Worm (Caenorhabditis elegans) whole organism, late embryonic: ENCODE results near the gene fbxa-64.

ENCODE experiments used
- C08G9.2 ChIP-seq: sonication (generic microtip); optimal IDR thresholded peaks from 2 replicates; lab custom pipeline; 2016; ENCODE audit warnings: mild to moderate bottlenecking, missing genetic modification characterization, moderate library complexity, missing compliant biosample characterization
- F13H6.1 ChIP-seq: sonication (generic microtip); optimal IDR thresholded peaks from 2 replicates; lab custom pipeline; 2016; ENCODE audit warnings: missing genetic modification characterization, missing compliant biosample characterization
- K02D7.2 ChIP-seq: sonication (generic microtip); optimal IDR thresholded peaks from 2 replicates; lab custom pipeline; 2017; ENCODE audit warnings: mild to moderate bottlenecking, missing genetic modification characterization, missing compliant biosample characterization
- K09A11.1 ChIP-seq: sonication (generic microtip); optimal IDR thresholded peaks from 2 replicates; lab custom pipeline; 2017; ENCODE audit warnings: antibody characterized with exemption, mild to moderate bottlenecking, missing genetic modification characterization, missing compliant biosample characterization; ENCODE audit not compliant: insufficient read depth
- Y22D7AL.16 ChIP-seq: sonication (generic microtip); optimal IDR thresholded peaks from 2 replicates; lab custom pipeline; 2016; ENCODE audit warnings: missing genetic modification characterization, missing compliant biosample characterization
- ama-1 ChIP-seq: fragments of 150-350 bp; optimal IDR thresholded peaks from 2 replicates; lab custom pipeline; 2014
- ceh-14 ChIP-seq: sonication (generic microtip); optimal IDR thresholded peaks from 2 replicates; lab custom pipeline; 2016; ENCODE audit warnings: missing genotype, missing genetic modification characterization, missing compliant biosample characterization
- ceh-18 ChIP-seq: sonication (generic microtip); optimal IDR thresholded peaks from 2 replicates; lab custom pipeline; 2016; ENCODE audit warnings: missing genetic modification characterization, missing compliant biosample characterization
- ceh-19 ChIP-seq: fragments of 200-800 bp; sonication (Bioruptor generic); optimal IDR thresholded peaks from 2 replicates; lab custom pipeline; 2018; ENCODE audit warnings: mild to moderate bottlenecking, missing genetic modification characterization, missing compliant biosample characterization
- ceh-2 ChIP-seq: sonication (generic microtip); optimal IDR thresholded peaks from 2 replicates; lab custom pipeline; 2016; ENCODE audit warnings: missing genotype, missing genetic modification characterization, missing compliant biosample characterization
- ceh-22 ChIP-seq: sonication (generic microtip); optimal IDR thresholded peaks from 2 replicates; lab custom pipeline; 2017; ENCODE audit warnings: missing biosample characterization, missing genetic modification characterization
- ceh-30 ChIP-seq: fragments of 150-350 bp; optimal IDR thresholded peaks from 2 replicates; lab custom pipeline; 2014; ENCODE audit warnings: missing biosample characterization, missing genetic modification characterization
- ceh-48 ChIP-seq: sonication (generic microtip); optimal IDR thresholded peaks from 2 replicates; lab custom pipeline; 2016; ENCODE audit warnings: missing genetic modification characterization, inconsistent platforms, missing compliant biosample characterization
- ceh-6 ChIP-seq: fragments of 200-800 bp; sonication (Bioruptor generic); optimal IDR thresholded peaks from 2 replicates; lab custom pipeline; 2018; ENCODE audit warnings: mild to moderate bottlenecking, missing genetic modification characterization, missing compliant biosample characterization
- dmd-4 ChIP-seq: sonication (generic microtip); optimal IDR thresholded peaks from 2 replicates; lab custom pipeline; 2016; ENCODE audit warnings: borderline replicate concordance, missing genetic modification characterization, missing compliant biosample characterization
- dve-1 ChIP-seq: sonication (generic microtip); optimal IDR thresholded peaks from 2 replicates; lab custom pipeline; 2017; ENCODE audit warnings: antibody characterized with exemption, mild to moderate bottlenecking, missing genetic modification characterization, missing compliant biosample characterization
- elt-4 ChIP-seq: sonication (generic microtip); optimal IDR thresholded peaks from 2 replicates; lab custom pipeline; 2016; ENCODE audit warnings: missing genetic modification characterization, missing compliant biosample characterization
- fax-1 ChIP-seq: sonication (generic microtip); optimal IDR thresholded peaks from 2 replicates; lab custom pipeline; 2016; ENCODE audit warnings: missing genotype, missing genetic modification characterization, missing compliant biosample characterization
- fkh-10 ChIP-seq: fragments of 150-350 bp; optimal IDR thresholded peaks from 2 replicates; lab custom pipeline; 2014; ENCODE audit warnings: missing biosample characterization, missing genetic modification reagents, missing genetic modification characterization
- hlh-15 ChIP-seq: sonication (generic microtip); optimal IDR thresholded peaks from 2 replicates; lab custom pipeline; 2016; ENCODE audit warnings: missing genetic modification characterization, missing compliant biosample characterization
- hlh-30 ChIP-seq: sonication (generic microtip); optimal IDR thresholded peaks from 2 replicates; lab custom pipeline; 2017; ENCODE audit warnings: antibody characterized with exemption, missing genetic modification characterization, missing compliant biosample characterization; ENCODE audit not compliant: insufficient read depth
- hlh-6 ChIP-seq: sonication (generic microtip); optimal IDR thresholded peaks from 2 replicates; lab custom pipeline; 2016; ENCODE audit warnings: missing genotype, missing genetic modification characterization, missing compliant biosample characterization
- hlh-8 ChIP-seq: sonication (generic microtip); optimal IDR thresholded peaks from 2 replicates; lab custom pipeline; 2016; ENCODE audit warnings: missing genotype, missing genetic modification characterization, missing compliant biosample characterization
- lim-6 ChIP-seq: sonication (generic microtip); optimal IDR thresholded peaks from 2 replicates; lab custom pipeline; 2016; ENCODE audit warnings: missing genetic modification characterization, missing compliant biosample characterization
- madf-2 ChIP-seq: sonication (generic microtip); optimal IDR thresholded peaks from 2 replicates; lab custom pipeline; 2017; ENCODE audit warnings: missing genetic modification characterization, missing compliant biosample characterization
- nfya-1 ChIP-seq: sonication (generic microtip); optimal IDR thresholded peaks from 2 replicates; lab custom pipeline; 2017; ENCODE audit warnings: missing genetic modification characterization, mild to moderate bottlenecking, missing compliant biosample characterization, antibody characterized with exemption, moderate library complexity
- nhr-11 ChIP-seq: fragments of 150-350 bp; optimal IDR thresholded peaks from 2 replicates; lab custom pipeline; 2014; ENCODE audit warnings: missing biosample characterization, missing genetic modification characterization
- odd-2 ChIP-seq: sonication (generic microtip); optimal IDR thresholded peaks from 2 replicates; lab custom pipeline; 2017; ENCODE audit warnings: antibody characterized with exemption, mild to moderate bottlenecking, missing genetic modification characterization, missing compliant biosample characterization
- pag-3 ChIP-seq: sonication (generic microtip); optimal IDR thresholded peaks from 2 replicates; lab custom pipeline; 2016; ENCODE audit warnings: missing compliant biosample characterization, missing genetic modification characterization, borderline replicate concordance
- pax-1 ChIP-seq: fragments of 150-350 bp; optimal IDR thresholded peaks from 2 replicates; lab custom pipeline; 2014; ENCODE audit warnings: missing biosample characterization, missing genetic modification characterization
- pha-2 ChIP-seq: sonication (generic microtip); optimal IDR thresholded peaks from 2 replicates; lab custom pipeline; 2017; ENCODE audit warnings: mild to moderate bottlenecking, missing genetic modification characterization, missing compliant biosample characterization
- pha-4 ChIP-seq: fragments of 150-350 bp; optimal IDR thresholded peaks from 2 replicates; lab custom pipeline; 2018; ENCODE audit warnings: missing biosample characterization, missing genetic modification reagents, missing genetic modification characterization
- pqm-1 ChIP-seq: sonication (generic microtip); optimal IDR thresholded peaks from 2 replicates; lab custom pipeline; 2016; ENCODE audit warnings: missing genetic modification characterization, missing compliant biosample characterization
- ref-2 ChIP-seq: sonication (generic microtip); optimal IDR thresholded peaks from 2 replicates; lab custom pipeline; 2016; ENCODE audit warnings: missing genetic modification characterization, missing compliant biosample characterization
- rnt-1 ChIP-seq: sonication (generic microtip); optimal IDR thresholded peaks from 2 replicates; lab custom pipeline; 2016; ENCODE audit warnings: missing genetic modification characterization, missing compliant biosample characterization
- sdc-2 ChIP-seq: sonication (generic microtip); optimal IDR thresholded peaks from 2 replicates; lab custom pipeline; 2016; ENCODE audit warnings: missing genotype, missing genetic modification characterization, missing compliant biosample characterization
- tbx-2 ChIP-seq: sonication (generic microtip); optimal IDR thresholded peaks from 2 replicates; lab custom pipeline; 2016; ENCODE audit warnings: missing genetic modification characterization, missing compliant biosample characterization
- tbx-7 ChIP-seq: sonication (generic microtip); optimal IDR thresholded peaks from 2 replicates; lab custom pipeline; 2016; ENCODE audit warnings: missing genotype, missing genetic modification characterization, missing compliant biosample characterization
- ttx-3 ChIP-seq: sonication (generic microtip); optimal IDR thresholded peaks from 2 replicates; lab custom pipeline; 2016; ENCODE audit warnings: missing genetic modification reagents, missing genetic modification characterization, missing compliant biosample characterization
- unc-55 ChIP-seq: sonication (generic microtip); optimal IDR thresholded peaks from 2 replicates; lab custom pipeline; 2017; ENCODE audit warnings: missing biosample characterization, missing genetic modification reagents, missing genetic modification characterization
- zip-5 ChIP-seq: sonication (generic microtip); optimal IDR thresholded peaks from 2 replicates; lab custom pipeline; 2016; ENCODE audit warnings: missing genetic modification characterization, missing compliant biosample characterization

fbxa-64 gene

ce11 chrV:3260075-3260474 is 17.9 kb downstream of the fbxa-64 start, which contains the start of gene srbc-5:
Gene srbc-5, plus strand, starts transcription at chrV:3260375.
- TF ChIP-seq fkh-10 (GFP tag; lab: Kevin White, UChicago) = no peak
- TF ChIP-seq, all 69 proteins: peak for 0

ce11 chrV:3259168-3259622 is 18.8 kb downstream of the fbxa-64 start, which contains the start of gene T28A11.16:
Gene T28A11.16, minus strand, starts transcription at chrV:3259218.
- no peak for TF ChIP-seq ceh-30 (tag; lab: Kevin White, UChicago)
- no peak for TF ChIP-seq K09A11.1 (tag; lab: Kevin White, UChicago)
- no peak for TF ChIP-seq pha-2 (tag; lab: Kevin White, UChicago)
- TF ChIP-seq ttx-3 (tag; lab: Kevin White, UChicago) = no peak
- no peak for TF ChIP-seq nfya-1
- no peak for TF ChIP-seq F13H6.1 (tag; lab: Kevin White, UChicago)
- TF ChIP-seq ama-1 (lab: Kevin White, UChicago) = no peak
- no peak for TF ChIP-seq zip-5
- no peak for TF ChIP-seq hlh-8 (tag; lab: Kevin White, UChicago)
- no peak for TF ChIP-seq fax-1 (tag; lab: Kevin White, UChicago)
- TF ChIP-seq ceh-14 (tag; lab: Kevin White, UChicago) = no peak
- no peak for TF ChIP-seq unc-55
- no peak for TF ChIP-seq ceh-48
- TF ChIP-seq ceh-22 (tag; lab: Kevin White, UChicago) = no peak
- TF ChIP-seq rnt-1 = no peak
- TF ChIP-seq tbx-2 (tag; lab: Kevin White, UChicago) = no peak
- TF ChIP-seq pqm-1 (tag; lab: Kevin White, UChicago) = no peak
- no peak for TF ChIP-seq tbx-7 (tag; lab: Kevin White, UChicago)
- TF ChIP-seq, all 69 proteins: peak for 0

- no peak for TF ChIP-seq tbx-2 (tag; lab: Kevin White, UChicago)
- no peak for TF ChIP-seq ceh-6 (GFP tag; lab: Kevin White, UChicago)
- TF ChIP-seq elt-4 (tag; lab: Kevin White, UChicago) = no peak
- no peak for TF ChIP-seq hlh-15
- no peak for TF ChIP-seq madf-2
- no peak for TF ChIP-seq pag-3
- TF ChIP-seq nhr-11 (tag; lab: Kevin White, UChicago) = no peak
- TF ChIP-seq pha-4 (tag; lab: Kevin White, UChicago) = no peak
- no peak for TF ChIP-seq C08G9.2 (tag; lab: Kevin White, UChicago)
- no peak for TF ChIP-seq lim-6 (tag; lab: Kevin White, UChicago)
- TF ChIP-seq ttx-3 (tag; lab: Kevin White, UChicago) = no peak
- no peak for TF ChIP-seq ceh-22 (tag; lab: Kevin White, UChicago)
- TF ChIP-seq ref-2 (tag; lab: Kevin White, UChicago) = no peak
- no peak for TF ChIP-seq pqm-1 (tag; lab: Kevin White, UChicago)
- TF ChIP-seq hlh-6 (tag; lab: Kevin White, UChicago) = no peak
- no peak for TF ChIP-seq K02D7.2 (tag; lab: Kevin White, UChicago)
- TF ChIP-seq ceh-2 (tag; lab: Kevin White, UChicago) = no peak
- TF ChIP-seq dve-1 = no peak
- no peak for TF ChIP-seq ceh-18
- TF ChIP-seq odd-2 (tag; lab: Kevin White, UChicago) = no peak
Measured at ce11 chrV:3257277-3257676, 20.7 kb downstream of the fbxa-64 start, which contains the start of gene T28A11.22. Gene T28A11.22, plus strand, starts transcription at chrV:3257577.

ce11 chrV:3256809-3257208 is 21.1 kb downstream of the fbxa-64 start:
- no peak for TF ChIP-seq Y22D7AL.16 (tag; lab: Kevin White, UChicago)
- TF ChIP-seq F13H6.1 (tag; lab: Kevin White, UChicago) = no peak
- TF ChIP-seq hlh-30 (tag; lab: Kevin White, UChicago) = peak; percentile 37
- TF ChIP-seq pha-4 (tag; lab: Kevin White, UChicago) = no peak
- TF ChIP-seq pha-2 (tag; lab: Kevin White, UChicago) = no peak
- no peak for TF ChIP-seq sdc-2
- TF ChIP-seq pag-3 = no peak
- TF ChIP-seq pqm-1 (tag; lab: Kevin White, UChicago) = no peak
- TF ChIP-seq pax-1 (tag; lab: Kevin White, UChicago) = no peak
- TF ChIP-seq dmd-4 (tag; lab: Kevin White, UChicago) = no peak
- no peak for TF ChIP-seq nhr-11 (tag; lab: Kevin White, UChicago)
- TF ChIP-seq ceh-19 (GFP tag; lab: Kevin White, UChicago) = no peak
- no peak for TF ChIP-seq ceh-48
- peak; percentile 30 for TF ChIP-seq hlh-8 (tag; lab: Kevin White, UChicago)
